Fruit fly (Drosophila melanogaster) whole organism, embryonic: ENCODE data around the gene CG8673.

ENCODE experiments used
- CG33213 ChIP-seq: fragments of 200-800 bp; sonication (Bioruptor generic); optimal IDR thresholded peaks from 3 replicates; lab custom pipeline; 2016; ENCODE audit warnings: missing biosample characterization, missing genetic modification characterization
- unpg ChIP-seq: fragments of 200-800 bp; sonication (Bioruptor generic); optimal IDR thresholded peaks from 3 replicates; lab custom pipeline; 2018; ENCODE audit warnings: missing biosample characterization, mild to moderate bottlenecking, missing genetic modification characterization, moderate library complexity

DNA sequence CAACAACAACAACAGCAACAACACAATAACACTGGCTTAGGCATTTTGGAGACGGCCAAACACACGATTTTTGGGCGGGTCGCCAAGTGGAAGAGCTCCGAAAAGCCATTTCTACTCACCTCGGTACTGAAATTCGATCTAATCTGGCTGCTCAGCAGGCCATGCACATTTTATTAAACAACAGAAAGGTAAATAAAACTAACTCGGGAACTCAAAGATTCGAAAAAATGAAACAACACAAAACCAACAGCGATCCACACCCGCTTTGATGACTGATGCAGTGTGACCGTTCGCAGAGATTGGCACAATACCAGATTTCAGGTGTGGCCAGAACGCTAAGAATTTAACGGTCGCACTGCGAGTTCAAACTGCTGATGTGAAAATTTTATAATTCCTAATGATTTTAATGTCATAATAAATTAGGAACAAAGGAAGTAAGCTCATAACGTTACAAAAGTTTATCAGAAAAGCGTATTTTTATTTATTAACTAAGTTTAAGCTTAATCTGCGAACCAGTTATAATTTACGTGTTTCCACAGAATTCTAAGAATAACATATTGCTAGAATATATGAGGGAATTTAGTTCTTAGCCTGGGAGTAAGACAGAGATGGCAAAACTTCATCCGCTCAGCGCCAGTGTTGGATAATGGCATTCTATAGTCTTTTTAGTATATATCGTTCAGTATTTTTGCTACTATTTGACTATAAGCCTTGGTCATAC is 41.3 kb upstream of the CG8673 start, which contains the start of gene Mcr:
- no peak for TF ChIP-seq unpg (GFP tag; lab: Kevin White, UChicago)
- TF ChIP-seq CG33213 (GFP tag; lab: Kevin White, UChicago), result peak; percentile 74
